Worm (Caenorhabditis elegans): ENCODE measurements around the gene ZK686.6.

ZK686.6 gene

DNA sequence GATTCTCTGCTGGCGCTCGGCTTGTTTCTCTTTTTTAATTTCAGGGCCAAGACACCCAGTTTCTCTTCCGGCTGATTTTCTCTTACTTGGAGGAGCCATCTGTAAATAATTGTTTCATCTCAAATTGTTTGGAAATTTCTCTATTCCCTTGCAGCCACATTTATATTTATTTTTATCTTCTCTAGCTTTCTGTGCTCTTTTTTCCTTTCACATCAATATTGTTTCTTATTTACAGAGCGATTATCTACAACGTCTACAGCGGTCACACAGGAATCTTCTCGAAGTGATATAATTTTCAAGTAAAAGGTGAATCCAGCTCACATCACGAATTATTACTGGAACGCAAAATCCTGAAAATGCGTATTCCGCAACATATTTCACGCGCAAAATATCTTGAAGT, at the start of gene ZK686.6, which contains the start of gene ZK686.1:
Gene ZK686.6, minus strand, starts transcription at position 101 of the 400 bp plus-strand sequence.
Gene ZK686.1, plus strand, starts transcription at position 234 of the 400 bp plus-strand sequence.
- TF ChIP-seq flt-1 (GFP tag; IDR thresholded peaks at IDR 0.05): no peak
- TF ChIP-seq ets-7 (tag; optimal IDR thresholded peaks at IDR 0.05): no peak
- TF ChIP-seq B0310.2 (tag; optimal IDR thresholded peaks at IDR 0.05): no peak
- no peak for TF ChIP-seq ama-1 (optimal IDR thresholded peaks at IDR 0.05)
- no peak for TF ChIP-seq tbx-11 (GFP tag; IDR thresholded peaks at IDR 0.05)
- TF ChIP-seq tra-4 (tag; optimal IDR thresholded peaks at IDR 0.05): no peak
- no peak for TF ChIP-seq ceh-36 (tag; optimal IDR thresholded peaks at IDR 0.05)
- no peak for TF ChIP-seq hnd-1 (tag; optimal IDR thresholded peaks at IDR 0.05)
- TF ChIP-seq F13C5.2 (tag; optimal IDR thresholded peaks at IDR 0.05): no peak
- TF ChIP-seq hmbx-1 (tag; optimal IDR thresholded peaks at IDR 0.05): no peak
- TF ChIP-seq hmg-4 (GFP tag; optimal IDR thresholded peaks at IDR 0.05): no peak
- no peak for TF ChIP-seq pes-1 (GFP tag; IDR thresholded peaks at IDR 0.05)
- no peak for TF ChIP-seq tbx-37 (GFP tag; conservative IDR thresholded peaks at IDR 0.05)
- no peak for TF ChIP-seq aly-1 (tag; optimal IDR thresholded peaks at IDR 0.05)

DNA sequence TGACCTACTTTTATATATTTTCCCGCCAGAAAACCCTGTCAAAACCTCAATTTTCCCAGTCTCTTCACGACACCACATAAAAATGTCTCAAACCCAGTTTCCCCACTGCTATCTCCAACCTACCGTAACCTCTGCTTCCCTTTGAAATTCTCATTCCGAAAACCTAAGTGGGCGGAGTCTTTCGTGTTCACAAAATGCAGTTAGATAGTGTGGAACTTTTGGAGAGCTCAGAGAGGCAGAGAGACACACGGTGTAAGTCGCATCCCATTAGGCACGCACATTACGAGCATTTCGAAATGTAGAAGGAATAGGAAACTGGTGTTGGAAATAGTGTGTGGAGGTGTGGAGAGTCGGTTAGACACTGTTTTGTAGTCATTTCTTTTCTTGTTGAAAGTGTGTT, 47.1 kb upstream of the ZK686.6 start:
- TF ChIP-seq scrt-1 (GFP tag; IDR thresholded peaks at IDR 0.05) (no peak), hmbx-1 (tag; optimal IDR thresholded peaks at IDR 0.05) (no peak), tbx-11 (GFP tag; IDR thresholded peaks at IDR 0.05) (no peak), tbx-37 (GFP tag; conservative IDR thresholded peaks at IDR 0.05) (no peak), tra-4 (tag; optimal IDR thresholded peaks at IDR 0.05) (no peak), sea-1 (GFP tag; conservative IDR thresholded peaks at IDR 0.05) (no peak)

DNA sequence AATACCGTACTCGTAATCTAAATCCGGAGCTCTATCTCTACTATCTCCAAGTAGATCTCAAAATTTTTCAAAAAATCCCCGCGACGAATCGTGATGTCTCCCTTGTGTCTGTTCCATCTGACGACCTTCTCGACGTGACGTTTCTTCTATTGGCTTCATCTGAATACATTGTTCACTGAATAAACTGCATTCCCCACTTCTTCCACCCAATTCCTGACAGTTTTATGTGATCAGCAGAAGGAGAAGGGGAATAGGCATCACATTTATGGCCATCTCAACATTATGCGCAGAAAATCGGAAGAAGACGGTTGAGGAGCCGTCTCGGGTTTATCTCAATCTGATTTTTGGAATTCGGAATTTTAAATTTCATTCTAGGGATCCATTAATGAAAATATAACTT, 46.2 kb upstream of the ZK686.6 start:
- TF ChIP-seq tbx-37 (GFP tag; conservative IDR thresholded peaks at IDR 0.05) (no peak), ama-1 (optimal IDR thresholded peaks at IDR 0.05) (no peak), F13C5.2 (tag; optimal IDR thresholded peaks at IDR 0.05) (no peak), ceh-13 (GFP tag; optimal IDR thresholded peaks at IDR 0.05) (no peak), tbx-11 (GFP tag; IDR thresholded peaks at IDR 0.05) (no peak), flt-1 (GFP tag; IDR thresholded peaks at IDR 0.05) (no peak), tra-4 (tag; optimal IDR thresholded peaks at IDR 0.05) (no peak), hnd-1 (tag; optimal IDR thresholded peaks at IDR 0.05) (no peak), sea-1 (GFP tag; conservative IDR thresholded peaks at IDR 0.05) (no peak), pes-1 (GFP tag; IDR thresholded peaks at IDR 0.05) (no peak), ets-7 (tag; optimal IDR thresholded peaks at IDR 0.05) (no peak), ceh-36 (tag; optimal IDR thresholded peaks at IDR 0.05) (no peak), aly-1 (tag; optimal IDR thresholded peaks at IDR 0.05) (no peak), scrt-1 (GFP tag; IDR thresholded peaks at IDR 0.05) (no peak), hmg-4 (GFP tag; optimal IDR thresholded peaks at IDR 0.05) (no peak), hmbx-1 (tag; optimal IDR thresholded peaks at IDR 0.05) (no peak), B0310.2 (tag; optimal IDR thresholded peaks at IDR 0.05) (no peak)

DNA sequence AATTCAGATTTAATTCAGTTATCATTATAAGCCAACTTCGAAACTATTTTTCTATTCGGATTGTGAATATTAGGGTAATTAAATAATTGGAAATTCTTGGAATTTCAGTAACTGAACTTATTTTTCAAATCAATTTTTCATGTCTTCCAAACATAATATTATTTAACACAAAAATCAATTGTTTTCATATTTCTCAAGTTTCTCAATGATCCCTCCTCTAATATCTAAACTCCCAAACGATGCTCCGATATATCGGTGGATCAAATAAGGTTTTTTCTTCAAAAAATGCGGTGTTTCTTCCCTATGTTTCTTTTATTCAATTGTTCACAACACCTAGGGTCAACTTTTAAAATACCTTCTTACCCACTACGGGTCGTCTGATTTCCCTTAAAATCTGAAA, 43.7 kb upstream of the ZK686.6 start:
- TF ChIP-seq B0310.2 (tag; optimal IDR thresholded peaks at IDR 0.05) (no peak), ceh-13 (GFP tag; optimal IDR thresholded peaks at IDR 0.05) (no peak), F13C5.2 (tag; optimal IDR thresholded peaks at IDR 0.05) (no peak)

DNA sequence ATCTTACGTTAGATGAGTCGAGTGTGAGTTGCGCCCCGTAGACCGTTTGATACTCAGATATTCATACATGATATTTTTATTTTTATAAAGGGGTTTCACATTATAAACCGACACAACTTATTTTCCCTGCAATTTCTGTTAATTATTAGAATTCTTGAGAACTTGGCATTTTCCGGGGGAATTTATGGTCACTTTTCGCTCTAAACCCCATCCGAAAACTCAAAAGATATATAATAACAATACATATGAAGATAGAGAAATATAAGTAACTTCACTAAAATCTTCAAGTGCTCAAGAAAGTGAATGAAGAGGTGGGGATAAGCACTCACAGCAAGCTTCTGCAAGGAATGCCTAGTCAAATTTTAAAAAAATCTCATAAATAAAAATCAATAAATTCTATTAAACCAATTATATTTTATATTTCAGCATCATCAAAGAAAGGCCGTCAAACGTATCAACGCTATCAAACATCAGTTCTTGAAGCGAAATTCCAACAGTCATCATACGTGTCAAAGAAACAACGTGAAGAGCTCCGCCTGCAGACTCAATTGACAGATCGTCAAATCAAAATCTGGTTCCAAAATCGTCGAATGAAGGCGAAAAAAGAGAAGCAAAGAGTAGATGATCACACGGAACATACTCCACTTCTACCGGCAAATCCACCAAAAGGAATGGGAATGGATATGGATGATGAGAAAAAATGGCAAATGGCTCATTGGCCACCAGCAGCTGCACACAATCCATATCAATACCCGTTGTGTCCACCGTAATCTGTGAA, 43.0 kb upstream of the ZK686.6 start:
- no peak for TF ChIP-seq hmbx-1 (tag; optimal IDR thresholded peaks at IDR 0.05)
- TF ChIP-seq hmg-4 (GFP tag; optimal IDR thresholded peaks at IDR 0.05): no peak
- TF ChIP-seq ama-1 (optimal IDR thresholded peaks at IDR 0.05): no peak
- no peak for TF ChIP-seq tbx-37 (GFP tag; conservative IDR thresholded peaks at IDR 0.05)
- TF ChIP-seq flt-1 (GFP tag; IDR thresholded peaks at IDR 0.05): no peak
- no peak for TF ChIP-seq scrt-1 (GFP tag; IDR thresholded peaks at IDR 0.05)
- TF ChIP-seq F13C5.2 (tag; optimal IDR thresholded peaks at IDR 0.05): no peak
- no peak for TF ChIP-seq pes-1 (GFP tag; IDR thresholded peaks at IDR 0.05)
- no peak for TF ChIP-seq ceh-36 (tag; optimal IDR thresholded peaks at IDR 0.05)
- TF ChIP-seq B0310.2 (tag; optimal IDR thresholded peaks at IDR 0.05): no peak
- TF ChIP-seq tra-4 (tag; optimal IDR thresholded peaks at IDR 0.05): no peak
- no peak for TF ChIP-seq sea-1 (GFP tag; conservative IDR thresholded peaks at IDR 0.05)

DNA sequence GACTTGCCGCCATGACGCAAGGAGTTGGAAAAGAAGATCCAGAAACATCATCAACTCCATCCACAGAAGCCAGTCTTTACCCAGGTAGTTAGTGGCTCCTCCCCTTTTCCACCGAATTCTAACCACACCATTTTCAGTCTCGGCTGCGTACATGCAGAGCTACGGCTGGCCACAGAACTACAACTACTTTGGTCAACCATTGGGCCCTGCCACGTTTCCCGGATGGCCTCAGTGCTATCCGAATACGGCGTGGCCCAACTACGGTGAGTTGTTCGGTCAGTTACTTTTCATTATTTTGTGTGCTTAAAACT, 42.2 kb upstream of the ZK686.6 start:
- TF ChIP-seq scrt-1 (GFP tag; IDR thresholded peaks at IDR 0.05) (no peak), hmbx-1 (tag; optimal IDR thresholded peaks at IDR 0.05) (no peak), ama-1 (optimal IDR thresholded peaks at IDR 0.05) (no peak), tbx-37 (GFP tag; conservative IDR thresholded peaks at IDR 0.05) (no peak), hmg-4 (GFP tag; optimal IDR thresholded peaks at IDR 0.05) (no peak), tbx-11 (GFP tag; IDR thresholded peaks at IDR 0.05) (no peak), aly-1 (tag; optimal IDR thresholded peaks at IDR 0.05) (no peak), sea-1 (GFP tag; conservative IDR thresholded peaks at IDR 0.05) (no peak), tra-4 (tag; optimal IDR thresholded peaks at IDR 0.05) (no peak), F13C5.2 (tag; optimal IDR thresholded peaks at IDR 0.05) (no peak), B0310.2 (tag; optimal IDR thresholded peaks at IDR 0.05) (no peak), hnd-1 (tag; optimal IDR thresholded peaks at IDR 0.05) (no peak), ets-7 (tag; optimal IDR thresholded peaks at IDR 0.05) (no peak), ceh-36 (tag; optimal IDR thresholded peaks at IDR 0.05) (no peak), ceh-13 (GFP tag; optimal IDR thresholded peaks at IDR 0.05) (no peak), pes-1 (GFP tag; IDR thresholded peaks at IDR 0.05) (no peak), flt-1 (GFP tag; IDR thresholded peaks at IDR 0.05) (no peak)

DNA sequence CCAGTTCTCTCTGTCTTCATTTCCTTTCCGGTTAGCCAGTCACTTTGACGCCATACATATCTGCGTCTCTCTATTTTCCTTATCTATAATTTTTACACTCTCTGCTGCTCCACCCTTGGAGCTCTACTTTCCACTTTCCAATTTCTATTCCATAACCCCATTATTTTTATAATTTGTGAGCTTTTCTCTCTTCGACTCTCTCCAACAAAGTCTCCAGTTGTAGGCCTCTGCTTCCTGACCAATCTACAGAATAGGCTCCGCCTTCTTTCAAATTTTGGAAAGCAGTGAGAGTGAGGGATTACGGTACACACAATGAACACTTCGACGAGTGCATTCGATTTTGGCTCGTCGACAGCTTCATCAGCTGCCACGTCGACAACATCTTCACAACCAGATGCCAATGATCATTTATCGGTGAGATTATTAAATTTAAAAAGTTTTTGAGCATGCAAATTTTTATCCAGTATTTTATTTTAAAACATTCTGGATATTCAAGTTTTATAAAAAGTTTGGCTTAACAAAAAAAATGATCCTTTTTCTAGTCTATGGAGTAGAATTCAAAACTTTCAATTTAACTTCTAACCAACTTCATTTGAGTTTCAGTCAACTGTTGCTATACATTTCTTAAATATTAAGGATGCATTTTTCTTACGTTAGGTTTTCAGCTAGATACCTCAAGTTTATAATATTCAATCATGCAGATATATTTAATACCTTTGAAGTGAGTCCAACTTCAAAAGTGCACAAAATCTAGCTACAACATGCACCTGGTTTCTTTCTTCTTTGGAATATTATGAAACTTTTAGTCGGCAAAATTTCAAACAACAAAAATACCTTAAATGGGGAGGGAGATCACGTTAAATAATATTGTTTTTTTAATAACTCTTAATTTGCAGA, 41.6 kb upstream of the ZK686.6 start, which contains the start of gene egl-5:
Gene egl-5, plus strand, starts transcription at position 216 of the 897 bp plus-strand sequence.
- TF ChIP-seq B0310.2 (tag; optimal IDR thresholded peaks at IDR 0.05): no peak
- no peak for TF ChIP-seq tbx-37 (GFP tag; conservative IDR thresholded peaks at IDR 0.05)
- TF ChIP-seq hmg-4 (GFP tag; optimal IDR thresholded peaks at IDR 0.05): no peak
